Fruit fly (Drosophila melanogaster) whole organism, embryonic: Measurements from ENCODE around the gene CG13063.
A peak's percentile ranks its signal among the peaks of the same experiment; 100 is the strongest.

Experiments used
- Asciz ChIP-seq: fragments of 200-800 bp; sonication (Bioruptor generic); optimal IDR thresholded peaks from 2 replicates; lab custom pipeline; 2017; ENCODE audit warnings: missing biosample characterization, mild to moderate bottlenecking, missing genetic modification characterization, missing genetic modification reagents
- Atf3 ChIP-seq: fragments of 200-800 bp; sonication (Bioruptor generic); optimal IDR thresholded peaks from 3 replicates; lab custom pipeline; 2016; ENCODE audit warnings: missing biosample characterization, missing genetic modification characterization
- Bdp1 ChIP-seq: fragments of 200-800 bp; sonication (Bioruptor generic); optimal IDR thresholded peaks from 3 replicates; lab custom pipeline; 2016; ENCODE audit warnings: missing biosample characterization, missing genetic modification characterization
- BtbVII ChIP-seq: fragments of 200-800 bp; sonication (Bioruptor generic); optimal IDR thresholded peaks from 3 replicates; lab custom pipeline; 2017; ENCODE audit warnings: missing biosample characterization, mild to moderate bottlenecking, missing genetic modification characterization
- Bteb2 ChIP-seq: fragments of 200-800 bp; sonication (Bioruptor generic); optimal IDR thresholded peaks from 2 replicates; lab custom pipeline; 2016; ENCODE audit warnings: missing biosample characterization, missing genetic modification characterization
- CG10274 ChIP-seq: fragments of 200-800 bp; sonication (Bioruptor generic); optimal IDR thresholded peaks from 3 replicates; lab custom pipeline; 2017; ENCODE audit warnings: missing biosample characterization, mild to moderate bottlenecking, missing genetic modification characterization
- CG11085 ChIP-seq: fragments of 200-800 bp; sonication (Bioruptor generic); IDR thresholded peaks from 2 replicates; pipeline ENCODE4 v1.3.6; 2022; ENCODE audit warnings: missing biosample characterization, missing genetic modification characterization
- CG11456 ChIP-seq: fragments of 200-800 bp; sonication (Bioruptor generic); IDR thresholded peaks from 3 replicates; pipeline ENCODE4 v1.3.6; 2022; ENCODE audit warnings: missing biosample characterization, missing genetic modification characterization
- CG11504 ChIP-seq: fragments of 200-800 bp; sonication (Bioruptor generic); optimal IDR thresholded peaks from 3 replicates; lab custom pipeline; 2019; ENCODE audit warnings: missing biosample characterization, mild to moderate bottlenecking, missing genetic modification characterization, moderate library complexity
- CG13894 ChIP-seq: fragments of 200-800 bp; sonication (Bioruptor generic); optimal IDR thresholded peaks from 3 replicates; lab custom pipeline; 2018; ENCODE audit warnings: missing biosample characterization, mild to moderate bottlenecking, missing genetic modification characterization, moderate library complexity
- CG14441 ChIP-seq: fragments of 200-800 bp; sonication (Bioruptor generic); IDR thresholded peaks from 2 replicates; pipeline ENCODE4 v1.3.6; 2022; ENCODE audit warnings: missing biosample characterization, missing genetic modification characterization
- CG14965 ChIP-seq: fragments of 200-800 bp; sonication (Bioruptor generic); optimal IDR thresholded peaks from 2 replicates; lab custom pipeline; 2016; ENCODE audit warnings: missing biosample characterization, missing genetic modification characterization, borderline replicate concordance
- CG17912 ChIP-seq: fragments of 200-800 bp; sonication (Bioruptor generic); optimal IDR thresholded peaks from 2 replicates; lab custom pipeline; 2018; ENCODE audit warnings: missing biosample characterization, mild to moderate bottlenecking, missing genetic modification characterization
- CG31441 ChIP-seq: fragments of 200-800 bp; sonication (Bioruptor generic); IDR thresholded peaks from 2 replicates; pipeline ENCODE4 v1.3.6; 2022; ENCODE audit warnings: missing biosample characterization, missing genetic modification characterization
- CG4617 ChIP-seq: fragments of 200-800 bp; sonication (Bioruptor generic); optimal IDR thresholded peaks from 3 replicates; lab custom pipeline; 2016; ENCODE audit warnings: missing biosample characterization, missing genetic modification characterization, borderline replicate concordance
- CG5953 ChIP-seq: fragments of 200-800 bp; sonication (Bioruptor generic); IDR thresholded peaks from 2 replicates; pipeline ENCODE4 v1.3.6; 2022; ENCODE audit warnings: missing biosample characterization, missing genetic modification characterization
- CG6272 ChIP-seq: fragments of 200-800 bp; sonication (Bioruptor generic); IDR thresholded peaks from 2 replicates; pipeline ENCODE4 v1.3.6; 2022; ENCODE audit warnings: missing biosample characterization, missing genetic modification characterization
- Dfd ChIP-seq, 2 experiments: fragments of >200 bp; optimal IDR thresholded peaks; 2 replicates each; lab custom pipeline; 2017; ENCODE audit warnings: missing biosample characterization in 2 of 2, missing genetic modification characterization in 2 of 2
- Doc3 ChIP-seq: fragments of 200-800 bp; sonication (Bioruptor generic); IDR thresholded peaks from 3 replicates; pipeline ENCODE4 v1.3.6; 2022; ENCODE audit warnings: missing biosample characterization, missing genetic modification characterization; ENCODE audit not compliant: partially characterized antibody
- Dref ChIP-seq: fragments of 200-800 bp; sonication (Bioruptor generic); IDR thresholded peaks from 2 replicates; pipeline ENCODE4 v1.3.6; 2022; ENCODE audit warnings: missing biosample characterization, missing genetic modification characterization
- E2f1 ChIP-seq: fragments of 200-800 bp; sonication (Bioruptor generic); IDR thresholded peaks from 2 replicates; pipeline ENCODE4 v1.3.6; 2022; ENCODE audit warnings: missing biosample characterization, missing genetic modification characterization
- Elba2 ChIP-seq: fragments of 200-800 bp; sonication (Bioruptor generic); optimal IDR thresholded peaks from 3 replicates; lab custom pipeline; 2016; ENCODE audit warnings: missing biosample characterization, missing genetic modification characterization
- Ets65A ChIP-seq: fragments of 200-800 bp; sonication (Bioruptor generic); peaks from one replicate; lab custom pipeline; 2016; ENCODE audit warnings: missing biosample characterization, missing genetic modification characterization
- Fer3 ChIP-seq: fragments of 200-800 bp; sonication (Bioruptor generic); optimal IDR thresholded peaks from 2 replicates; lab custom pipeline; 2018; ENCODE audit warnings: missing biosample characterization, mild to moderate bottlenecking, missing genetic modification characterization, moderate library complexity
- H15 ChIP-seq: fragments of 200-800 bp; sonication (Bioruptor generic); IDR thresholded peaks from 3 replicates; pipeline ENCODE4 v1.3.6; 2022; ENCODE audit warnings: missing biosample characterization, missing genetic modification characterization
- Hmr ChIP-seq: fragments of 200-800 bp; sonication (Bioruptor generic); optimal IDR thresholded peaks from 3 replicates; lab custom pipeline; 2017; ENCODE audit warnings: mild to moderate bottlenecking, missing biosample characterization, missing genetic modification reagents, missing genetic modification characterization
- Hsf ChIP-seq: fragments of 200-800 bp; sonication (Bioruptor generic); optimal IDR thresholded peaks from 3 replicates; lab custom pipeline; 2016; ENCODE audit warnings: missing biosample characterization, missing genetic modification characterization
- Kr ChIP-seq: fragments of 200-800 bp; sonication (Bioruptor generic); optimal IDR thresholded peaks from 2 replicates; lab custom pipeline; 2017; ENCODE audit warnings: missing biosample characterization, mild to moderate bottlenecking, missing genetic modification characterization
- Med ChIP-seq: fragments of 200-800 bp; sonication (Bioruptor generic); peaks from one replicate; lab custom pipeline; 2016; ENCODE audit warnings: missing biosample characterization, missing genetic modification characterization, mild to moderate bottlenecking, inconsistent platforms, moderate library complexity
- Mes4 ChIP-seq: fragments of 200-800 bp; sonication (Bioruptor generic); optimal IDR thresholded peaks from 2 replicates; lab custom pipeline; 2016; ENCODE audit warnings: missing biosample characterization, missing genetic modification characterization
- NC2β ChIP-seq: fragments of 200-800 bp; sonication (Bioruptor generic); optimal IDR thresholded peaks from 2 replicates; lab custom pipeline; 2016; ENCODE audit warnings: missing biosample characterization, missing genetic modification characterization
- Rfx ChIP-seq: fragments of 200-800 bp; sonication (Bioruptor generic); IDR thresholded peaks from 2 replicates; pipeline ENCODE4 v1.3.6; 2022; ENCODE audit warnings: missing biosample characterization, missing genetic modification characterization
- Six4 ChIP-seq: fragments of 200-800 bp; sonication (Bioruptor generic); optimal IDR thresholded peaks from 2 replicates; lab custom pipeline; 2016; ENCODE audit warnings: missing biosample characterization, missing genetic modification characterization
- Sox100B ChIP-seq: fragments of 200-800 bp; sonication (Bioruptor generic); optimal IDR thresholded peaks from 3 replicates; lab custom pipeline; 2018; ENCODE audit warnings: missing biosample characterization, mild to moderate bottlenecking, missing genetic modification characterization
- Trl ChIP-seq, 3 experiments: fragments of >200 bp in 2 of 3; fragments of 200-800 bp in 1 of 3; sonication (Bioruptor generic) in 1 of 3; optimal IDR thresholded peaks; 2 replicates in 1 of 3; 3 replicates in 2 of 3; lab custom pipeline; 2016 to 2017; ENCODE audit warnings: missing biosample characterization in 1 of 3, missing genetic modification characterization in 1 of 3
- ase ChIP-seq: fragments of 200-800 bp; sonication (Bioruptor generic); IDR thresholded peaks from 3 replicates; pipeline ENCODE4 v1.3.6; 2022; ENCODE audit warnings: missing biosample characterization, missing genetic modification characterization
- ash1 ChIP-seq: fragments of 200-800 bp; sonication (Bioruptor generic); optimal IDR thresholded peaks from 2 replicates; lab custom pipeline; 2018; ENCODE audit warnings: missing biosample characterization, mild to moderate bottlenecking, missing genetic modification characterization
- chn ChIP-seq: fragments of 200-800 bp; sonication (Bioruptor generic); optimal IDR thresholded peaks from 2 replicates; lab custom pipeline; 2016; ENCODE audit warnings: missing biosample characterization, missing genetic modification characterization
- fd102C ChIP-seq: fragments of 200-800 bp; sonication (Bioruptor generic); optimal IDR thresholded peaks from 2 replicates; lab custom pipeline; 2018; ENCODE audit warnings: missing biosample characterization, mild to moderate bottlenecking, missing genetic modification characterization, moderate library complexity
- gcm ChIP-seq: fragments of 200-800 bp; sonication (Bioruptor generic); optimal IDR thresholded peaks from 2 replicates; lab custom pipeline; 2019; ENCODE audit warnings: missing biosample characterization, mild to moderate bottlenecking, missing genetic modification characterization, moderate library complexity
- lmd ChIP-seq: fragments of 200-800 bp; sonication (Bioruptor generic); IDR thresholded peaks from 2 replicates; pipeline ENCODE4 v1.3.6; 2022; ENCODE audit warnings: missing biosample characterization, missing genetic modification characterization
- maf-S ChIP-seq: fragments of 200-800 bp; sonication (Bioruptor generic); optimal IDR thresholded peaks from 2 replicates; lab custom pipeline; 2016; ENCODE audit warnings: missing biosample characterization, missing genetic modification characterization
- mld ChIP-seq: fragments of 200-800 bp; sonication (Bioruptor generic); IDR thresholded peaks from 3 replicates; pipeline ENCODE4 v1.3.6; 2022; ENCODE audit warnings: missing biosample characterization, missing genetic modification characterization; ENCODE audit not compliant: partially characterized antibody
- nmo ChIP-seq: fragments of 200-800 bp; sonication (Bioruptor generic); optimal IDR thresholded peaks from 2 replicates; lab custom pipeline; 2018; ENCODE audit warnings: missing biosample characterization, mild to moderate bottlenecking, missing genetic modification characterization, moderate library complexity
- repo ChIP-seq: fragments of 200-800 bp; sonication (Bioruptor generic); optimal IDR thresholded peaks from 2 replicates; lab custom pipeline; 2016; ENCODE audit warnings: missing biosample characterization, missing genetic modification characterization
- sqz ChIP-seq: fragments of 200-800 bp; sonication (Bioruptor generic); optimal IDR thresholded peaks from 3 replicates; lab custom pipeline; 2018; ENCODE audit warnings: missing biosample characterization, mild to moderate bottlenecking, missing genetic modification characterization
- wor ChIP-seq: fragments of 200-800 bp; sonication (Bioruptor generic); IDR thresholded peaks from 2 replicates; pipeline ENCODE4 v1.3.6; 2022; ENCODE audit warnings: missing biosample characterization, missing genetic modification characterization

Gene CG13063

dm6 chr3L:16323372-16323771, 17.0 kb downstream of the CG13063 start, which contains the start of gene CG13059 (continued):
- no peak for TF ChIP-seq Kr (GFP tag; lab: Kevin White, UChicago)

- no peak for TF ChIP-seq H15 (GFP tag; lab: Robert Waterston, UW)
These were observed 20.3 kb downstream of the CG13063 start, which contains the start of the genes CG13040 and CG13039 for dm6 chr3L:16326657-16327056. CG13040 (minus strand) TSS chr3L:16326757. CG13039 (minus strand) TSS chr3L:16326762.

- TF ChIP-seq CG14965 (GFP tag; lab: Kevin White, UChicago): no peak
- no peak for TF ChIP-seq Dfd (GFP tag; optimal IDR thresholded peaks at IDR 0.05; lab: Kevin White, UChicago)
- TF ChIP-seq maf-S: no peak
- no peak for TF ChIP-seq CG5953
- TF ChIP-seq NC2β (GFP tag; lab: Kevin White, UChicago): no peak
- no peak for TF ChIP-seq Doc3
- no peak for TF ChIP-seq Fer3
- no peak for TF ChIP-seq wor (GFP tag; lab: Robert Waterston, UW)
- no peak for TF ChIP-seq Hsf (GFP tag; lab: Kevin White, UChicago)
- no peak for TF ChIP-seq Mes4 (GFP tag; lab: Kevin White, UChicago)
- TF ChIP-seq ase (GFP tag; lab: Robert Waterston, UW): 0 out of 3 replicates have a peak, but pooled peaks have one; percentile 18
- TF ChIP-seq CG17912 (GFP tag; lab: Kevin White, UChicago): no peak
- TF ChIP-seq Asciz (GFP tag; lab: Kevin White, UChicago): no peak
- no peak for TF ChIP-seq chn (GFP tag; lab: Kevin White, UChicago)
- TF ChIP-seq CG31441: no peak
- TF ChIP-seq fd102C: no peak
- no peak for TF ChIP-seq Trl (optimal IDR thresholded peaks at IDR 0.05; lab: Kevin White, UChicago)
- TF ChIP-seq Trl (GFP tag; optimal IDR thresholded peaks at IDR 0.05; lab: Kevin White, UChicago): no peak
- TF ChIP-seq Hmr (GFP tag; lab: Kevin White, UChicago): no peak
- no peak for TF ChIP-seq CG4617 (GFP tag; lab: Kevin White, UChicago)
- no peak for TF ChIP-seq BtbVII (GFP tag; lab: Kevin White, UChicago)
- peak; percentile 48; the same call in 1 of the 2 replicates for TF ChIP-seq Rfx (GFP tag; lab: Robert Waterston, UW)
- no peak for TF ChIP-seq CG11504
- no peak for TF ChIP-seq CG10274 (GFP tag; lab: Kevin White, UChicago)
- TF ChIP-seq E2f1 (GFP tag; lab: Robert Waterston, UW): no peak
- TF ChIP-seq lmd (GFP tag; lab: Robert Waterston, UW): peak; percentile 13; the same call in 1 of the 2 replicates
- TF ChIP-seq Med (GFP tag; lab: Kevin White, UChicago): peak; percentile 34
- 0 out of 2 replicates have a peak, but pooled peaks have one; percentile 13 for TF ChIP-seq Dref (GFP tag; lab: Robert Waterston, UW)
- TF ChIP-seq Atf3 (GFP tag; lab: Kevin White, UChicago): no peak
- no peak for TF ChIP-seq mld (GFP tag; lab: Robert Waterston, UW)
- TF ChIP-seq CG14441 (GFP tag; lab: Robert Waterston, UW): peak; percentile 57
- TF ChIP-seq gcm (GFP tag; lab: Kevin White, UChicago): no peak
- no peak for TF ChIP-seq CG13894 (tag; lab: Kevin White, UChicago)
- no peak for TF ChIP-seq Six4 (GFP tag; lab: Kevin White, UChicago)
- no peak for TF ChIP-seq Elba2 (GFP tag; lab: Kevin White, UChicago)
- TF ChIP-seq Ets65A (GFP tag; lab: Kevin White, UChicago): peak; percentile 75
- no peak for TF ChIP-seq CG6272 (GFP tag; lab: Robert Waterston, UW)
- TF ChIP-seq CG11456 (GFP tag; lab: Robert Waterston, UW): 0 out of 3 replicates have a peak, but pooled peaks have one; percentile 24
- no peak for TF ChIP-seq nmo
- no peak for TF ChIP-seq ash1 (GFP tag; lab: Kevin White, UChicago)
- TF ChIP-seq Sox100B (GFP tag; lab: Kevin White, UChicago): no peak
- TF ChIP-seq Bdp1: no peak
- TF ChIP-seq repo (GFP tag; lab: Kevin White, UChicago): no peak
- no peak for TF ChIP-seq Bteb2 (GFP tag; lab: Kevin White, UChicago)
- 0 out of 2 replicates have a peak, but pooled peaks have one; percentile 35 for TF ChIP-seq CG11085
- peak; percentile 6 for TF ChIP-seq sqz
These were observed 21.4 kb downstream of the CG13063 start, which contains the start of gene CG13038 for dm6 chr3L:16327776-16328175. CG13038 (minus strand) TSS chr3L:16327893.
